Worm (Caenorhabditis elegans): ENCODE measurements around the gene F19B10.2.

F19B10.2 gene

DNA sequence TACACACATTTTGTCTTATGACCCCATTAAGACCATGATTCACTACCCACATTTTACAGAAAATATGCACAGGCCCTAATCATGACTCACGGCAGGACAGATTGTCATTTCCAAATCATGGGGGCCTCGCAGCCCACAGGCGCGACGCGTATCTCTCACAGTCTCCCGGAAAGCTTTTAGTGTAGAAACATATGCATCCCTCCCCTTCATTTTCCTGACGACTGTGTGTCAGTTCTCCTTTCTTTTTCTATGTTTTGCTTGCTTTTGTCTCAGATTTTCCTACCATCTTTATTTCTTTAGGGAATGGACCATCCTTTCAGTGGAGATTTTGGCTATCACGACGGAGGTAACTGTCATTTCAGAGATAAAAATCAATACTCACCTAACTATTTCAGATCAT lies 34.1 kb upstream of the F19B10.2 start, which contains the start of gene M151.1:
Gene M151.1, plus strand, starts transcription at position 301 of the 400 bp plus-strand sequence.
- TF ChIP-seq Y56A3A.18 (GFP tag; IDR thresholded peaks at IDR 0.05) (no peak), rcor-1 (GFP tag; IDR thresholded peaks at IDR 0.05) (no peak), nhr-27 (tag; optimal IDR thresholded peaks at IDR 0.05) (no peak), Y53F4B.3 (GFP tag; IDR thresholded peaks at IDR 0.05) (no peak), egrh-3 (GFP tag; IDR thresholded peaks at IDR 0.05) (no peak), akir-1 (GFP tag; optimal IDR thresholded peaks at IDR 0.05) (no peak), cebp-2 (GFP tag; IDR thresholded peaks at IDR 0.05) (no peak), efl-1 (GFP tag; optimal IDR thresholded peaks at IDR 0.05) (no peak), tbp1 (GFP tag; optimal IDR thresholded peaks at IDR 0.05) (no peak), nhr-90 (tag; optimal IDR thresholded peaks at IDR 0.05) (no peak), madf-8 (GFP tag; conservative IDR thresholded peaks at IDR 0.05) (no peak), F52B5.7 (tag; optimal IDR thresholded peaks at IDR 0.05) (no peak), tlf-1 (GFP tag; optimal IDR thresholded peaks at IDR 0.05) (no peak), B0019.2 (GFP tag; conservative IDR thresholded peaks at IDR 0.05) (no peak), F23B12.7 (tag; optimal IDR thresholded peaks at IDR 0.05; ENCODE audit: insufficient read depth) (no peak), C17E4.6 (GFP tag; IDR thresholded peaks at IDR 0.05) (no peak), athp-1 (tag; optimal IDR thresholded peaks at IDR 0.05) (no peak), mxl-1 (tag; optimal IDR thresholded peaks at IDR 0.05) (no peak), F57A8.1 (GFP tag; optimal IDR thresholded peaks at IDR 0.05) (no peak), him-1 (tag; optimal IDR thresholded peaks at IDR 0.05) (no peak)

ce11 chrII:3647111-3647510 lies 28.2 kb upstream of the F19B10.2 start, which contains the start of gene fbxb-33:
TSS of gene fbxb-33 (plus strand) at chrII:3647411.
- no peak for TF ChIP-seq nhr-179 (tag; optimal IDR thresholded peaks at IDR 0.05)
- no peak for TF ChIP-seq aptf-3 (GFP tag; IDR thresholded peaks at IDR 0.05)
- TF ChIP-seq bed-1 (GFP tag; IDR thresholded peaks at IDR 0.05): no peak
- no peak for TF ChIP-seq die-1 (tag; optimal IDR thresholded peaks at IDR 0.05)
- no peak for TF ChIP-seq ccch-3 (GFP tag; optimal IDR thresholded peaks at IDR 0.05)
- no peak for TF ChIP-seq F52B5.7 (tag; optimal IDR thresholded peaks at IDR 0.05)
- no peak for TF ChIP-seq tbx-9 (tag; optimal IDR thresholded peaks at IDR 0.05; ENCODE audit: borderline replicate concordance)
- no peak for TF ChIP-seq zfh-2 (GFP tag; conservative IDR thresholded peaks at IDR 0.05)
- no peak for TF ChIP-seq ets-4 (GFP tag; optimal IDR thresholded peaks at IDR 0.05)
- TF ChIP-seq K11D2.4 (GFP tag; IDR thresholded peaks at IDR 0.05): no peak
- no peak for TF ChIP-seq sptf-2 (GFP tag; optimal IDR thresholded peaks at IDR 0.05)
- no peak for TF ChIP-seq him-1 (tag; optimal IDR thresholded peaks at IDR 0.05)
- TF ChIP-seq attf-3 (GFP tag; conservative IDR thresholded peaks at IDR 0.05): no peak
- no peak for TF ChIP-seq egl-44 (GFP tag; IDR thresholded peaks at IDR 0.05)
- TF ChIP-seq egl-18 (GFP tag; IDR thresholded peaks at IDR 0.05): no peak
- no peak for TF ChIP-seq gei-17 (GFP tag; optimal IDR thresholded peaks at IDR 0.05)
- TF ChIP-seq rpc-1 (optimal IDR thresholded peaks at IDR 0.05): no peak
- TF ChIP-seq rpc-1 (tag; optimal IDR thresholded peaks at IDR 0.05): no peak
- TF ChIP-seq fkh-3 (tag; optimal IDR thresholded peaks at IDR 0.05): no peak
- no peak for TF ChIP-seq ekl-4 (GFP tag; IDR thresholded peaks at IDR 0.05)

ce11 chrII:3655378-3655777 lies 19.9 kb upstream of the F19B10.2 start, which contains the start of gene F19B10.5:
TSS of gene F19B10.5 (plus strand) at chrII:3655678.
- TF ChIP-seq zfh-2 (GFP tag; conservative IDR thresholded peaks at IDR 0.05): no peak
- no peak for TF ChIP-seq dpl-1 (GFP tag; optimal IDR thresholded peaks at IDR 0.05)
- no peak for TF ChIP-seq tbx-9 (tag; optimal IDR thresholded peaks at IDR 0.05; ENCODE audit: borderline replicate concordance)
- TF ChIP-seq snpc-1.3 (tag; optimal IDR thresholded peaks at IDR 0.05; ENCODE audit: insufficient read depth): no peak
- TF ChIP-seq mes-4 (tag; optimal IDR thresholded peaks at IDR 0.05): no peak
- TF ChIP-seq sptf-2 (GFP tag; optimal IDR thresholded peaks at IDR 0.05): no peak
- no peak for TF ChIP-seq hrde-1 (tag; optimal IDR thresholded peaks at IDR 0.05; ENCODE audit: borderline replicate concordance)
- no peak for TF ChIP-seq attf-5 (GFP tag; optimal IDR thresholded peaks at IDR 0.05)
- no peak for TF ChIP-seq him-1 (tag; optimal IDR thresholded peaks at IDR 0.05)
- no peak for TF ChIP-seq let-607 (tag; optimal IDR thresholded peaks at IDR 0.05)
- TF ChIP-seq ama-1 (optimal IDR thresholded peaks at IDR 0.05): no peak
- no peak for TF ChIP-seq ama-1 (GFP tag; optimal IDR thresholded peaks at IDR 0.05)
- no peak for TF ChIP-seq ztf-28 (GFP tag; IDR thresholded peaks at IDR 0.05)
- TF ChIP-seq die-1 (tag; optimal IDR thresholded peaks at IDR 0.05): no peak
- TF ChIP-seq F57A8.1 (GFP tag; optimal IDR thresholded peaks at IDR 0.05): no peak
- no peak for TF ChIP-seq snpc-1.1 (tag; optimal IDR thresholded peaks at IDR 0.05; ENCODE audit: insufficient read depth)
